Fruit fly (Drosophila melanogaster) whole organism, pupa: Measurements from ENCODE around the gene CASK.

Experiments
- CG10348 ChIP-seq: fragments of 200-800 bp; sonication (Bioruptor generic); IDR thresholded peaks from 2 replicates; pipeline ENCODE4 v1.3.6; 2022; ENCODE audit warnings: missing biosample characterization, missing genetic modification characterization
- CG14655 ChIP-seq: fragments of 200-800 bp; sonication (Bioruptor generic); optimal IDR thresholded peaks from 3 replicates; lab custom pipeline; 2017; ENCODE audit warnings: mild to moderate bottlenecking, missing biosample characterization, missing genetic modification reagents, missing genetic modification characterization
- CG4496 ChIP-seq: fragments of 200-800 bp; sonication (Bioruptor generic); IDR thresholded peaks from 3 replicates; pipeline ENCODE4 v1.3.6; 2022; ENCODE audit warnings: missing biosample characterization, missing genetic modification characterization
- CG8159 ChIP-seq: fragments of 200-800 bp; sonication (Bioruptor generic); optimal IDR thresholded peaks from 3 replicates; lab custom pipeline; 2018; ENCODE audit warnings: missing biosample characterization, mild to moderate bottlenecking, missing genetic modification characterization, moderate library complexity
- CG8301 ChIP-seq: fragments of 200-800 bp; sonication (Bioruptor generic); optimal IDR thresholded peaks from 2 replicates; lab custom pipeline; 2018; ENCODE audit warnings: missing biosample characterization, mild to moderate bottlenecking, missing genetic modification characterization
- D1 ChIP-seq: fragments of 200-800 bp; sonication (Bioruptor generic); optimal IDR thresholded peaks from 2 replicates; lab custom pipeline; 2018; ENCODE audit warnings: missing biosample characterization, mild to moderate bottlenecking, missing genetic modification characterization, moderate library complexity
- EcR ChIP-seq: fragments of 200-800 bp; sonication (Bioruptor generic); optimal IDR thresholded peaks from 3 replicates; lab custom pipeline; 2019; ENCODE audit warnings: missing biosample characterization, missing genetic modification characterization, mild to moderate bottlenecking, moderate library complexity, missing genetic modification reagents
- Ets98B ChIP-seq: fragments of 200-800 bp; sonication (Bioruptor generic); IDR thresholded peaks from 2 replicates; pipeline ENCODE4 v1.3.6; 2022; ENCODE audit warnings: missing biosample characterization, missing genetic modification characterization
- Pif1A ChIP-seq: fragments of 200-800 bp; sonication (Bioruptor generic); optimal IDR thresholded peaks from 3 replicates; lab custom pipeline; 2016; ENCODE audit warnings: missing biosample characterization, missing genetic modification characterization
- gl ChIP-seq: fragments of 200-800 bp; sonication (Bioruptor generic); optimal IDR thresholded peaks from 2 replicates; lab custom pipeline; 2018; ENCODE audit warnings: missing biosample characterization, mild to moderate bottlenecking, missing genetic modification characterization

- TF ChIP-seq CG14655 (GFP tag; lab: Kevin White, UChicago) = peak; percentile 88
- TF ChIP-seq CG8301 = peak; percentile 89
- no peak for TF ChIP-seq CG10348 (GFP tag; lab: Robert Waterston, UW)
- TF ChIP-seq EcR (GFP tag; lab: Kevin White, UChicago) = peak; percentile 98
- peak; percentile 20 for TF ChIP-seq gl (tag; lab: Kevin White, UChicago)
- peak; percentile 85 for TF ChIP-seq CG8159 (tag; lab: Kevin White, UChicago)
- no peak for TF ChIP-seq Pif1A (GFP tag; lab: Kevin White, UChicago)
- peak; percentile 82 for TF ChIP-seq Ets98B
- TF ChIP-seq CG4496 (GFP tag; lab: Robert Waterston, UW) = peak; percentile 84
- peak; percentile 76 for TF ChIP-seq D1 (tag; lab: Kevin White, UChicago)
These were observed 14.8 kb upstream of the CASK start for dm6 chr3R:21837069-21837977.
